Worm (Caenorhabditis elegans) whole organism, L2 larva: Measurements from ENCODE around the gene C36E6.2.

Experiments
- ceh-16 ChIP-seq: fragments of 150-350 bp; optimal IDR thresholded peaks from 2 replicates; lab custom pipeline; 2014; ENCODE audit warnings: missing biosample characterization, missing genetic modification characterization
- nhr-11 ChIP-seq: fragments of 150-350 bp; optimal IDR thresholded peaks from 2 replicates; lab custom pipeline; 2014; ENCODE audit warnings: missing biosample characterization, missing genetic modification characterization
- nhr-237 ChIP-seq: fragments of 150-350 bp; optimal IDR thresholded peaks from 2 replicates; lab custom pipeline; 2014; ENCODE audit warnings: missing biosample characterization, missing genetic modification characterization

- TF ChIP-seq nhr-237 (tag; lab: Kevin White, UChicago) (no peak), ceh-16 (tag; lab: Kevin White, UChicago) (no peak), nhr-11 (no peak)
Measured at ce11 chrX:17413868-17414267, 37.6 kb upstream of the C36E6.2 start, which contains the start of gene crb-1.
